Fruit fly (Drosophila melanogaster): ENCODE data around the gene rhea.

The rhea gene

DNA sequence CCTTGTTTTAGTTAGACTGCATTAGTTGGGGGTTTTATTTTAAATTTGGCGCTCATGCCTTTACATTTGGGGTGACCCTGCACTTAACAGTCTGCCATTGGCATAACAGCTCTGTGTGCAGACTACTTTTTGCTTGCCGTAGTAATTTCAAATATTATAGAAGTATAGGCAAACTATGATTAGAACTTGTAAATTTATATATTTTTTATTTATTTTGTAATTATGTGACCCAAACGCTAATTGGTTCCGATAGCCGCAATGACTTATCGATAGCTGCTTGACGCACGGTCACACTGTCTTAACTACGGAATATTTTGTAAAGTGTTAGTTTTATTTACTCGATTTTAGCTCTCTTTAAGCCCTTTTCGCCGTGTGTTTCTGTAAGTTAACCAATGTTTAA, at the start of gene rhea:
Gene rhea (plus strand): TSS at position 292 of the 400 bp plus-strand sequence.
- TF ChIP-seq psq (optimal IDR thresholded peaks at IDR 0.05) (no peak), EcR (GFP tag; optimal IDR thresholded peaks at IDR 0.05) (no peak), Dll (optimal IDR thresholded peaks at IDR 0.05) (no peak), CG8478 (optimal IDR thresholded peaks at IDR 0.05) (no peak), pan (optimal IDR thresholded peaks at IDR 0.05) (no peak), usp (GFP tag; optimal IDR thresholded peaks at IDR 0.05) (no peak)

DNA sequence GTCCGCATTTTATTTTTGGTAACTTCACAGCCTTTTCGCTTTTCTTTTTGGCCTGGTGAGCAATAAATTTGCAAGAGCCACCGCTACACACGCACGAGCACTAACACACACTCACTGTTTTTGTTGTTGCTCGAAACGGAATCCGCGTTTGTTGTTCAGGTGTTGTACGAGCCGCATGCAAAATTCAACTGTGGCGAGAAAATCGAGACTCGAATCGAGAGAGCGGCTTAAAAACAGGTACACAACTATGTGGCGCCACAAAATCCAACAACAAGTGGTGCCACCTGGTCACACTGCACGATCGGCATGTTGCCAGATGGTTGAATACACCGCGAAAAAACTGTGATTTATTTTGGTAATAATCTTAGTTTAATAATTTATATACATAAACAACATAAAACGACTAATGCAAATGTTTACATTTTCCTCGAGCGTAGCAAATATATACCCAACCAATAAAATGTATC, 37.8 kb upstream of the rhea start, which contains the start of gene CG43163:
Gene CG43163 (minus strand): TSS at position 172 of the 467 bp plus-strand sequence.
- no peak for TF ChIP-seq EcR (GFP tag; optimal IDR thresholded peaks at IDR 0.05)
- TF ChIP-seq pan (optimal IDR thresholded peaks at IDR 0.05), result no peak
- no peak for TF ChIP-seq Dll (optimal IDR thresholded peaks at IDR 0.05)
- no peak for TF ChIP-seq psq (optimal IDR thresholded peaks at IDR 0.05)
- no peak for TF ChIP-seq usp (GFP tag; optimal IDR thresholded peaks at IDR 0.05)
- no peak for TF ChIP-seq CG8478 (optimal IDR thresholded peaks at IDR 0.05)

DNA sequence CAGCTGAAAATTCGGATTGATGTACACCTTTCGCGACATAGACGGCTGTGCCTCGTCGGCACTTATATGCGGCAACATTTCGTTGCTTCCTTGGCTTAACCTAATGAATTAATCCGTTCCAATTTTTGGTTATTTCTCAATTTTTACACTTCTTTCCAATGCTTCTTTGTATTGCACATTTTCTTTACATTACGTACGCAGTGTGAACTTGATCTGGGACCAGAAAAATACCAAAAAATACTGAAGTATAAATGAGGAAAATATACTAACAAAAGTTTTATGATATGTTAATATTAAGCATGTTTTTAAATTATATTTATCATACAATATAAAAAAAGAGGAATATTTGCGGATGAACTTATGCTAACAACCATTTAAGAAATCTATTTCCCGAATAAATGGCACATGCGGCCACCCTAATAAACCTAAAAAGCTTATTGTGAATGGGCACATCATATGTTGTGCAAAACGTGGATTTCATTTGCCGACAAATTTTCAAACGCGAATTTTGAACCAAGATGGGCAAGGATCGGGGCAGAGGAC, 35.2 kb upstream of the rhea start, which contains the start of the genes ZC3H3 and Pus7:
Gene ZC3H3 (minus strand): TSS at position 197 of the 543 bp plus-strand sequence.
Gene Pus7 (plus strand): TSS at position 437 of the 543 bp plus-strand sequence.
- TF ChIP-seq EcR (GFP tag; optimal IDR thresholded peaks at IDR 0.05) (no peak), CG8478 (optimal IDR thresholded peaks at IDR 0.05) (no peak), Dll (optimal IDR thresholded peaks at IDR 0.05) (no peak), usp (GFP tag; optimal IDR thresholded peaks at IDR 0.05) (no peak), psq (optimal IDR thresholded peaks at IDR 0.05) (no peak), pan (optimal IDR thresholded peaks at IDR 0.05) (no peak)

DNA sequence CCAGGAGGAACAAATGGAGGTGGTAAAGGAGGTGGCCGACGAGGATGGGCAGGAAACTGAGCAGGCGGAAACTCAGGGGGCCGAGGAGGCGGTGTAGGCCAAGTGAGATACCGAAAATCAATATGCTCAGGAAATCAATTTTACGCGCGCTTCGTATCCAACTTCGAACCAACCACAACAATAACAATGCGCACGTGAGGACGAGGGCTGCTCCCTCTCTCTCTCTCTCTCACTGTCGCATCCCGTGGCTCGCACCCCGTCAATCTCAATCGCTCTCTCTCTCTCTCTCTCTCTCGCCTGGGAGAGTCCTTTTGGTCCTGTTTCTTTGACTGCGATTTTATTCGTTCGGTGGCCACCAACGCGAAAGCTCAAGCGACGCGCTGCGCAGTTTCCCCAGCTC, 32.4 kb upstream of the rhea start, which contains the start of gene CG6765:
Gene CG6765 (plus strand): TSS at position 340 of the 400 bp plus-strand sequence.
- TF ChIP-seq CG8478 (optimal IDR thresholded peaks at IDR 0.05), result no peak
- no peak for TF ChIP-seq usp (GFP tag; optimal IDR thresholded peaks at IDR 0.05)
- no peak for TF ChIP-seq pan (optimal IDR thresholded peaks at IDR 0.05)
- no peak for TF ChIP-seq psq (optimal IDR thresholded peaks at IDR 0.05)

DNA sequence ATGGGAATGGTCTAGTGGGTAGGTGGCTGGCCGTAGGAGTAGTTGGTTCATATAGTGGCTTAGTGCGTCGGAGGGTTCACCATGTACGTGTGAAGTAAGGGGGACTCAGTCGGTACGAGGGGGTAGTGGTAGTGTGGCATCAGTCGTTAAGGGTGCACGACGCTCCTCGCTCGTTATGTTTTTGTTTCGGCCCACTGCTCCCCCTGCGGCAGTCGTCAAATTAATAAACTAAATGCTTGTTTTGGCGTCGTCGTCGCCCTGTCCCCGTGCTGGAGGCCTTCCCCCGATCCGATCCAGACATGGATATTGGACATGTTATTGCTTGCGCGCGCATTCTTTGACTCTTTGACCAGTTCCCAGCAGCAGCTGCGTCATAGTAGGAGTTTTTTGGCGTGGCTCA, 31.5 kb upstream of the rhea start:
- TF ChIP-seq usp (GFP tag; optimal IDR thresholded peaks at IDR 0.05), result no peak
- no peak for TF ChIP-seq pan (optimal IDR thresholded peaks at IDR 0.05)
- TF ChIP-seq CG8478 (optimal IDR thresholded peaks at IDR 0.05), result no peak
- no peak for TF ChIP-seq psq (optimal IDR thresholded peaks at IDR 0.05)
- no peak for TF ChIP-seq Dll (optimal IDR thresholded peaks at IDR 0.05)
- TF ChIP-seq EcR (GFP tag; optimal IDR thresholded peaks at IDR 0.05), result no peak

DNA sequence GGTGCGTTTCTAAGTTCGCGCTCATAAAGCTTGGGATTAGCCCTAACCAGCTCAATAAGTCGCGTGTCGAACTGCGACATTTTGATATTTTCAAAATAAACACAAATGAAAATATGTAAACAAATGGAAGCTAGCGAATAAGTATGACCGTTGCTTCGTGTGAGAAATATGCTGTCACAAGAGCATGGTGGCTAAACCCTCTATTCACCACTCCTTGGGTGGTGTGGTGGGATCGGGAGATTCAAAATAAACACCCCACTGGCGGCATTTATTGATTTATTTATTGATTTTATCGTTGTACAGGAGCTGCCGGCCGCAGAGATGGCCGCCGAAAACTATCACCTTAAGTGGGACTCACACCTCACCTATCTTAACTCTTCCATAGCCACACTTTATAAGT, 30.0 kb upstream of the rhea start, which contains the start of gene CG6683:
Gene CG6683 (minus strand): TSS at position 154 of the 400 bp plus-strand sequence.
- no peak for TF ChIP-seq psq (optimal IDR thresholded peaks at IDR 0.05)
- TF ChIP-seq usp (GFP tag; optimal IDR thresholded peaks at IDR 0.05), result no peak
- TF ChIP-seq pan (optimal IDR thresholded peaks at IDR 0.05), result no peak
- no peak for TF ChIP-seq Dll (optimal IDR thresholded peaks at IDR 0.05)

DNA sequence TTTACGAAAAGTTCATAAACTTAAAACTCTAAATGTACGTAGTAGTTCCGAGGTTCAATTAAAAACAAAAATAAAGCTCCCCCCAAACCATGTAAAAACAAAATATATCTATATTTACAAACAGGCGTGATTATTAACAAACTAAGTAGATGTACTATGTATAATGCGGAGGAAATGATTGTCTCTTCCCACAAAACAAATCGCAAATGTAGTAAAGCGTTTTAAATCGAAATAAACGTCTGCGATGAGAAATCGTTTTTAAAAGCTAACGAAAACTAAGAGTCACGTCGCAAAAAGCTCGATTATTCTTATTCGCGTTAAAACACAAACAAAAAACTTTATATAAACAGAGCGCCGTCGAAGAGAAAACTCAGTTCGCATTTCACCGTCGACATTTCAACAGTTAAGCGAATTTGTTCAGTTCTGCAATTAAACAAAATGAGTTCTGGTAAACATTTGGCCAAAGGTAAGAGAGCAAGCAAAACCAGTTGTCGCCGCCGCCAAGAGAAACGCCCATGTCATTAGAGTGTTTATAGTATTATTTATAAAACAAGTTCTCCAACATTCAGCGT, 26.2 kb upstream of the rhea start, which contains the start of gene GstO3:
Gene GstO3 (plus strand): TSS at position 370 of the 572 bp plus-strand sequence.
- no peak for TF ChIP-seq CG8478 (optimal IDR thresholded peaks at IDR 0.05)
- TF ChIP-seq psq (optimal IDR thresholded peaks at IDR 0.05), result no peak
- no peak for TF ChIP-seq usp (GFP tag; optimal IDR thresholded peaks at IDR 0.05)
- TF ChIP-seq EcR (GFP tag; optimal IDR thresholded peaks at IDR 0.05), result no peak
- no peak for TF ChIP-seq pan (optimal IDR thresholded peaks at IDR 0.05)
- TF ChIP-seq Dll (optimal IDR thresholded peaks at IDR 0.05), result no peak

DNA sequence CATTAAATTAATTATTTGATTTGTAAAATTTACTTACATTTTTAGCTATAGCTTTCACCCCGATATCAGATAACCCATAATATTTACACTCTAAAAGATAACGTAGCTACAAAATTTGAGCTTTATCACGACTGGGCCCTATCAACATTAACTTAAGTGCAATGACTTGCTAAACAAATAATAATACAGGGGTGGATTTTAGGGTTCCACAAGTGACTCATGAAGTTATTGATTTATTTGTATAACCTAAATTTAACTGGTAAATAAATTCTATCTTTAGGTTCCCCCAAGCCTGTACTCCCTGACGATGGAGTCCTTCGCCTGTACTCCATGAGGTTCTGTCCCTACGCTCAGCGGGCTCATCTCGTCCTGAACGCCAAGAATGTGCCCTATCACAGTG, 25.6 kb upstream of the rhea start:
- TF ChIP-seq CG8478 (optimal IDR thresholded peaks at IDR 0.05) (no peak), pan (optimal IDR thresholded peaks at IDR 0.05) (no peak), usp (GFP tag; optimal IDR thresholded peaks at IDR 0.05) (no peak), EcR (GFP tag; optimal IDR thresholded peaks at IDR 0.05) (no peak), psq (optimal IDR thresholded peaks at IDR 0.05) (no peak), Dll (optimal IDR thresholded peaks at IDR 0.05) (no peak)

DNA sequence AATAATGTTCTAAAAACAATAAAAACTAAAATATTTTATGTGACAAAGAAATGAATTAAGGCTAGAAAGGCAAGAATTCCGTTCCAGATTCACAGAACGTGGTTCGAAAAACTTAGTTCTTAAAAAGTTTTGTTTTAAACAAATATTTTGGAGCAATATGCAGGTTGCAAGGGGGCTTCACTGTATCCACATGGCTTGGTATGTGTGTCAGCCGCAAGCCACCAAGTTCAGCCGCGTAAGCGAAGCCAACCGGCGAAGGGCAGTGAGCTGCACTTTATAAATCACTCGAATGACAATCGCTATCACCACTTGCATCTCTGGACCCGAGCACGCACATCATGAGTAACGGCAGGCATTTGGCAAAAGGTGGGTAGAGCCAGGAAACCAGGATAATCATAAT, 24.5 kb upstream of the rhea start, which contains the start of gene se:
Gene se (plus strand): TSS at position 301 of the 400 bp plus-strand sequence.
- TF ChIP-seq pan (optimal IDR thresholded peaks at IDR 0.05) (no peak), psq (optimal IDR thresholded peaks at IDR 0.05) (no peak), CG8478 (optimal IDR thresholded peaks at IDR 0.05) (no peak)

DNA sequence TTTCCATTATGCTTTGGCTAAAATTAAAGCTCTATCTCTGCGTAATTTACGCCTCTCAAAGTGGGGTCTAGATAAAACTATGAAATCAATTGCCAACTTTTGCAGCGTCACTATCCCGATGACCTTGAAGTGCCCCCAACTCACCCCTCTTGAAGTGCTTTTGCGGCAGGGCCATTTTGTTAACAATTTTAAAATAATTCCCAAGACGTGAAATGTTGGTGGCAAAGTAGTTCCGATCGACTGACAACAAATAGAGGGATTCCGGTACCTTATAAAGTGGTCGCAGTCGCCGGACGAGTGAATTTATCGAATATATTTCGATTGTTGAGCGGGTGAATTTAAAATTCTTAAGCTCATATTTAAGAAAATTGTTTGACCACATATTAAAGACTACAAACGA, 21.5 kb upstream of the rhea start, which contains the start of gene GstO2:
Gene GstO2 (minus strand): TSS at position 245 of the 400 bp plus-strand sequence.
- TF ChIP-seq CG8478 (optimal IDR thresholded peaks at IDR 0.05), result no peak

DNA sequence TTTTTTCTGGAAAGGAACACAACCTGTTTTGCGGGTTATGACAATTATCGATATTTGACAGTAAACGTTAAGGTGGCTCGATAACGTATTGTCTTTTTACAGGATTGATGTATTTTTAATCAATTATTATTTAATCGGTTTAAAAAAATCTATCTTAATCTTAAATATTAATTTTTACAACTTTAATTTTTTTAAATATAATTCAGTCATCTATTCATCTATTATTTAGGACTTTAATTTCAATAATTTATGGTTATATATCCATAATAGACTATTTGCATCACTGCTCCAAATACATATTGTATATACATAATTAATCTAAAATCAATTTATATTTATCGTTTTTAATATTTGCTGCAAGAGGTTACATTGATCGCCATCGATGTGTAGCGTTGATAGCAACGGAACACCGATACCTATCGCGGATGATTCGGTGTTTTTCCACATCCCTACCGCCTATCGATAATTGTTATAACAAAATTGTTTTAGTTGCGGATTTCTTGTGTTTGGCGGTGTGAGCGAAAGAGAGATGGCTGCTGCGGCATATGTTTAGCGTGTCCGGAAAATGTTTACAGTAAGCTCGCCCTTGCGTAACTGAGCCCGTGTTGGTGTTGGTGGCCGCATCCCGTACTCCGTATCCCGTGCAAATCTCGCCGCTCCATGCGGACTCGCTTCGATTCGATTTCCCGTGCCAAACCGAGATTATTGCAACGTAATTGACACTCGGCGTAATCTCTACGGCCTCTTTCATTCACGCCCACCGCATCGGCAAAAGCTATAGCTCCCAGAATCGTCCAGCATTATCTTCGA, 19.8 kb upstream of the rhea start, which contains the start of the genes GstO1 and foi:
Gene GstO1 (minus strand): TSS at position 51 of the 810 bp plus-strand sequence.
Gene foi (plus strand): TSS at position 429 of the 810 bp plus-strand sequence.
- TF ChIP-seq pan (optimal IDR thresholded peaks at IDR 0.05), result no peak
- TF ChIP-seq CG8478 (optimal IDR thresholded peaks at IDR 0.05), result no peak
- TF ChIP-seq psq (optimal IDR thresholded peaks at IDR 0.05), result no peak
- no peak for TF ChIP-seq usp (GFP tag; optimal IDR thresholded peaks at IDR 0.05)
- no peak for TF ChIP-seq EcR (GFP tag; optimal IDR thresholded peaks at IDR 0.05)
- no peak for TF ChIP-seq Dll (optimal IDR thresholded peaks at IDR 0.05)
